Worm (Caenorhabditis elegans): ENCODE results near the gene fozi-1.

fozi-1 gene

DNA sequence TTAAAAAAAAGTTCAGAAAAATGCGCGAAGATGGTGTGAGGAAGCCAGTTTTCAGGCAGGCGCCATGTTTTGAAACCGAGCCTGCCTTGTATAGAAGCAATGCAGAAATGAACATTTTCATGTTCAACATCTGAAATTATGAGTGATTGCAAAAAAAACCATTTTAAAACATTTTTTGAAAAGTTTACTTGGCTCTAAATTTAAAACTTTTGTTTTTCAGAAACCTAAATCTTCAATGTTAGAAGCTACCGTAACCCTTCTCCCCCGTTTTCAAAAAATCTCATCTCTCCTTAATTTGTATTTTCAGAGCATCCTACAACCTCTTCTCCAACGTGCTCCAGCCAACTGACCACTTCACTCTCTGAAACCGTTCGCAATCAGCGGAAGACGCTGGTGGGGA is at the start of gene fozi-1:
TSS of gene fozi-1 (plus strand) at position 301 of the 400 bp plus-strand sequence.
- TF ChIP-seq scrt-1 (GFP tag; IDR thresholded peaks at IDR 0.05) (no peak), aly-1 (tag; optimal IDR thresholded peaks at IDR 0.05) (no peak), ets-7 (tag; optimal IDR thresholded peaks at IDR 0.05) (no peak), tbx-37 (GFP tag; conservative IDR thresholded peaks at IDR 0.05) (no peak), tra-4 (tag; optimal IDR thresholded peaks at IDR 0.05) (no peak), ceh-36 (tag; optimal IDR thresholded peaks at IDR 0.05) (no peak), sea-1 (GFP tag; conservative IDR thresholded peaks at IDR 0.05) (no peak), ceh-13 (GFP tag; optimal IDR thresholded peaks at IDR 0.05) (no peak), hnd-1 (tag; optimal IDR thresholded peaks at IDR 0.05) (no peak), flt-1 (GFP tag; IDR thresholded peaks at IDR 0.05) (no peak), pes-1 (GFP tag; IDR thresholded peaks at IDR 0.05) (no peak), F13C5.2 (tag; optimal IDR thresholded peaks at IDR 0.05) (no peak)

DNA sequence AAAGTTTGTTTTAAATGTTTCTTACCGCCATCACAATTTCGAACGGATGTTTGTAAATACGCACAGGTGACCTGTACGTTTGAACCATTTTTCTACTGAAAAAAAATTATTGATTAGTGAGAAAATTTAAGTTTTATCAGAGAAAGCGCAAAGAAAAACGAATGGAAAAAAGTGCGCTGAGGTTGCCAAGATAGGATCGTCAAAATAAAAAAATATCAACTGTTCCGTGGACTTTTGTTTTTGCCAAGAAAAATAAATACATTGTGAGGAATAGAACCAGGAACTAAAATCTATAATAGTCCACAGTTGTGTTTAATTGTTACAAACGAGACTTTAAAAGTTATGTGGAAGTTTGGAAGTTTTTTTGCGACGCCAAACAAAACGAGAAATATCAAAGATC is 45.4 kb upstream of the fozi-1 start, which contains the start of gene T23G5.2:
TSS of gene T23G5.2 (minus strand) at position 101 of the 400 bp plus-strand sequence.
- TF ChIP-seq tbx-11 (GFP tag; IDR thresholded peaks at IDR 0.05) (no peak), tra-4 (tag; optimal IDR thresholded peaks at IDR 0.05) (no peak), scrt-1 (GFP tag; IDR thresholded peaks at IDR 0.05) (no peak)

DNA sequence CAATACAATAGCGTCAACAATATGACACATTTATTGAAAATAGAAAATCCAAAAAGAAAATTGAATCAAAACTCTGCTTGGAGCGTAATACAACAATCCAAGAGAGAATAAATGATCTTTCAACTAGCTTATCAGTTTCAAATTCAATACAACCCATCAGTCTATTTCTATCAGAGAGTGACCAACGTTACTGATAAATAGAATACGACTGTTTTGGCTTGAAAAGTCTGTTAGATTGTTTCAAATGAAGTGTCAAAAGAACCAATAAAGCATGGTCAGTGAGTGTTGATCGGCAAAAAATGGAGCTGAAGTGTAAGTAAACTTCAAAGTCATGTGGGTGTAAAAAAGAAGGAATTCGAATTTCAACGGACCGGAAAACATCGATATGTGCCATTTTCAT is 44.0 kb upstream of the fozi-1 start:
- TF ChIP-seq scrt-1 (GFP tag; IDR thresholded peaks at IDR 0.05): no peak
- TF ChIP-seq tra-4 (tag; optimal IDR thresholded peaks at IDR 0.05): no peak
- no peak for TF ChIP-seq tbx-37 (GFP tag; conservative IDR thresholded peaks at IDR 0.05)
- TF ChIP-seq ceh-36 (tag; optimal IDR thresholded peaks at IDR 0.05): no peak
- TF ChIP-seq flt-1 (GFP tag; IDR thresholded peaks at IDR 0.05): no peak
- TF ChIP-seq hnd-1 (tag; optimal IDR thresholded peaks at IDR 0.05): no peak
- TF ChIP-seq B0310.2 (tag; optimal IDR thresholded peaks at IDR 0.05): no peak
- no peak for TF ChIP-seq sea-1 (GFP tag; conservative IDR thresholded peaks at IDR 0.05)
- no peak for TF ChIP-seq aly-1 (tag; optimal IDR thresholded peaks at IDR 0.05)
- no peak for TF ChIP-seq pes-1 (GFP tag; IDR thresholded peaks at IDR 0.05)
- no peak for TF ChIP-seq F13C5.2 (tag; optimal IDR thresholded peaks at IDR 0.05)
- TF ChIP-seq hmbx-1 (tag; optimal IDR thresholded peaks at IDR 0.05): no peak
- TF ChIP-seq hmg-4 (GFP tag; optimal IDR thresholded peaks at IDR 0.05): no peak
- no peak for TF ChIP-seq ama-1 (optimal IDR thresholded peaks at IDR 0.05)
- TF ChIP-seq ceh-13 (GFP tag; optimal IDR thresholded peaks at IDR 0.05): no peak
- TF ChIP-seq tbx-11 (GFP tag; IDR thresholded peaks at IDR 0.05): no peak

DNA sequence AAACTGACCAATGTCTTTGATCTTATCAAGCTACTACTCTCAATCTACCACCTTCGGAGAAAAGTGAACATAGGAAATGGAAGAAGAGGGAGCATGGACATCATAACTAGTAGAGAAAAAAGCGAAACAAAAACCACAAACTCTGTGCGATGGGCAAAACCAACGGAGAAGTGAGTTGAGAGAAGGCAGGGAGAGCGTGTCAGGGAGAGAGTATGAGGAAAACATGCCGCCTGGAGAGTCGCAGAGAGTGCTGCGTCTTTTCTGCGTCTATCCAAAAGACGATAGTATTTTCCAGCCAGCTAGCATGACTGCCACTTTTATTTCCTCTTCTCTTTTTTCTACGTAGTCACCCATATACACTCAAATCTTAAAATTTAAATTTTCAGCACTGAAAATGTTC is 41.6 kb upstream of the fozi-1 start, which contains the start of gene saeg-2:
TSS of gene saeg-2 (plus strand) at position 381 of the 400 bp plus-strand sequence.
- TF ChIP-seq ceh-13 (GFP tag; optimal IDR thresholded peaks at IDR 0.05): no peak
- no peak for TF ChIP-seq hnd-1 (tag; optimal IDR thresholded peaks at IDR 0.05)
- TF ChIP-seq hmg-4 (GFP tag; optimal IDR thresholded peaks at IDR 0.05): peak; percentile 47
- no peak for TF ChIP-seq tbx-37 (GFP tag; conservative IDR thresholded peaks at IDR 0.05)
- TF ChIP-seq pes-1 (GFP tag; IDR thresholded peaks at IDR 0.05): no peak
- no peak for TF ChIP-seq tra-4 (tag; optimal IDR thresholded peaks at IDR 0.05)
- no peak for TF ChIP-seq aly-1 (tag; optimal IDR thresholded peaks at IDR 0.05)
- no peak for TF ChIP-seq sea-1 (GFP tag; conservative IDR thresholded peaks at IDR 0.05)
- no peak for TF ChIP-seq ceh-36 (tag; optimal IDR thresholded peaks at IDR 0.05)
- TF ChIP-seq flt-1 (GFP tag; IDR thresholded peaks at IDR 0.05): no peak
- TF ChIP-seq ets-7 (tag; optimal IDR thresholded peaks at IDR 0.05): no peak
- TF ChIP-seq scrt-1 (GFP tag; IDR thresholded peaks at IDR 0.05): no peak
- TF ChIP-seq B0310.2 (tag; optimal IDR thresholded peaks at IDR 0.05): no peak
- TF ChIP-seq ama-1 (optimal IDR thresholded peaks at IDR 0.05): no peak
- TF ChIP-seq F13C5.2 (tag; optimal IDR thresholded peaks at IDR 0.05): peak; percentile 17
- TF ChIP-seq hmbx-1 (tag; optimal IDR thresholded peaks at IDR 0.05): no peak
- TF ChIP-seq tbx-11 (GFP tag; IDR thresholded peaks at IDR 0.05): no peak

DNA sequence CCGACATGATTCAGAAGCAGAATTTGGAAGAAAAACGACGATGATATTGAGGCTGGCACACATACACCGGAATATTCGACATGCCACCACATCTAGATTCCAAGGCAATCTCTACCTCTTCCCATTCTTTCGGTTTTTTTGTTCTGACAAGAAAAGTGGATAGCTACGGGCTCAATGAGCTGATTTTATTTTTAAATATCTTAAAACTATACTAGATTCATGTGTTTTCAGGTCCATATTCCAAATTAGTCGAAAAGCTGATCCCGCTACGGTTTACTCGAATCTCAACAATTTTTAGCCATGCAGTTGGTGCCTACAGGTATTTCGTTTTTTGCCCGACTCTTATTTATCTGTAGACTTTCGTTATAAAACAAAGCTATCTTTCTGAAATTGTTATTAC is 38.9 kb upstream of the fozi-1 start, which contains the start of gene dat-1:
TSS of gene dat-1 (plus strand) at position 301 of the 400 bp plus-strand sequence.
- TF ChIP-seq F13C5.2 (tag; optimal IDR thresholded peaks at IDR 0.05): no peak

DNA sequence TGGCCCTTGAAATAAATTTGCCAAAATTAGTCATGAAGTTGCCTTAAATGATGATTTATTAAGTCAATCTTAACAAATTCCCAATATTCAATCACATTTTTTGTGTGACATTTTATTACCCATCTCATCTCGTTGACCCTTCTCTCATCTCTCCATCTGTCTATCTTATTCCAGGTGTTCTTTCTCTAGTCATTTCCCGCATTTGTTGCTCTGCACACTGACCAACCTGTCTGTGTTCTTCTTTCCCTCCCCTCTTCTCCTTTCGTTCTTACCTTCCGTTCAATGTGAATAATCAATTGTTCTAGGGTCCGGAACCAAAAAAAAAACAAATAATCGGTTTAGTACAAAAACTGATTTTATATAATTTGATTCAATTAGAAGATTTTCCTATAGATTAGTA is 34.4 kb upstream of the fozi-1 start, which contains the start of gene T02C1.1:
TSS of gene T02C1.1 (plus strand) at position 305 of the 400 bp plus-strand sequence.
- TF ChIP-seq hmg-4 (GFP tag; optimal IDR thresholded peaks at IDR 0.05) (no peak), F13C5.2 (tag; optimal IDR thresholded peaks at IDR 0.05) (no peak), tra-4 (tag; optimal IDR thresholded peaks at IDR 0.05) (no peak), hmbx-1 (tag; optimal IDR thresholded peaks at IDR 0.05) (no peak), B0310.2 (tag; optimal IDR thresholded peaks at IDR 0.05) (no peak), aly-1 (tag; optimal IDR thresholded peaks at IDR 0.05) (peak; percentile 26), hnd-1 (tag; optimal IDR thresholded peaks at IDR 0.05) (no peak), ceh-13 (GFP tag; optimal IDR thresholded peaks at IDR 0.05) (no peak), ets-7 (tag; optimal IDR thresholded peaks at IDR 0.05) (no peak)

DNA sequence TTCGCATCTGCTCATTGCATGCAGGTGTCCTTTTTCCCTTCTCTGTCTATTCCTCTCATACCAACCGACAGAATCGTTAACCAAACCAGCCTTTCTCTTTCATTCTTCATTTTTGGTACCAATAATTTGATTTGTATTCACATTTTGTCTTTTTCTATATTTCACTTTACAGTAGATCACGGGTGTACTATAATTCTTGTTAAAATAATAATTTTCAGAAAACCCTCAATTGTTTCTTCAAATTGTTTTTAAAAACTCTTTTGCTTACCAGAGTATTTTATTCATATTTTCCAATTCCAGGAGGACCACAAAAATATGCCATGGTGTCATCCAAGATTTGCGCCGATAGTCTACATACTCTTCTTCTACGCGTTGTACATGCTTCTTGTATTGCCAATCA is 30.9 kb upstream of the fozi-1 start, which contains the start of gene T02C1.2:
TSS of gene T02C1.2 (plus strand) at position 301 of the 400 bp plus-strand sequence.
- no peak for TF ChIP-seq hmg-4 (GFP tag; optimal IDR thresholded peaks at IDR 0.05)
- TF ChIP-seq F13C5.2 (tag; optimal IDR thresholded peaks at IDR 0.05): no peak
- TF ChIP-seq hnd-1 (tag; optimal IDR thresholded peaks at IDR 0.05): no peak
- TF ChIP-seq ceh-36 (tag; optimal IDR thresholded peaks at IDR 0.05): no peak
- TF ChIP-seq ceh-13 (GFP tag; optimal IDR thresholded peaks at IDR 0.05): no peak
- TF ChIP-seq tbx-11 (GFP tag; IDR thresholded peaks at IDR 0.05): no peak
- TF ChIP-seq aly-1 (tag; optimal IDR thresholded peaks at IDR 0.05): no peak
- no peak for TF ChIP-seq tbx-37 (GFP tag; conservative IDR thresholded peaks at IDR 0.05)
- TF ChIP-seq sea-1 (GFP tag; conservative IDR thresholded peaks at IDR 0.05): no peak
- no peak for TF ChIP-seq hmbx-1 (tag; optimal IDR thresholded peaks at IDR 0.05)
- TF ChIP-seq tra-4 (tag; optimal IDR thresholded peaks at IDR 0.05): no peak
- no peak for TF ChIP-seq scrt-1 (GFP tag; IDR thresholded peaks at IDR 0.05)
- TF ChIP-seq pes-1 (GFP tag; IDR thresholded peaks at IDR 0.05): no peak
- TF ChIP-seq B0310.2 (tag; optimal IDR thresholded peaks at IDR 0.05): no peak
- no peak for TF ChIP-seq ets-7 (tag; optimal IDR thresholded peaks at IDR 0.05)
- no peak for TF ChIP-seq ama-1 (optimal IDR thresholded peaks at IDR 0.05)
- no peak for TF ChIP-seq flt-1 (GFP tag; IDR thresholded peaks at IDR 0.05)

DNA sequence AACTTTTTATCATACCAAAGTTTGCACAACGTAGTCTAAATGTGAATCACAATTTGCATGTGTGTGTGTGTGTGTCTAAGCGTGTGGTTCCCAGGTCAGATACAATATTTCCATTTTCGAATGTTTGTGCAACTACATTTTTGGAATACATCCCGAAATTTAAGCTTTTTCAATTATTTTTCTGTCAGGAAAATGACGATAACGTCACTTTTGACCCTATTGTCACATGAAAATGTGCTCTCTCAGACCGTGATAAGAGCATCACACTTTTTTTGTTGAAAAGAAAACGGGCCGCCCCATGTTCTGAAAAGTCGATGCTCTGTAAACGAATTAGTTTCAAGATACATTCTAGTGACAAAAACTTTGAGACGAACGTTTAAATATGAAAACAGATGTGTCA is 26.6 kb upstream of the fozi-1 start:
- no peak for TF ChIP-seq ceh-36 (tag; optimal IDR thresholded peaks at IDR 0.05)

Measured in whole organism, early embryonic.